Worm (Caenorhabditis elegans) whole organism, young adult: ENCODE data around the gene Y50D4B.1.
A peak's percentile ranks its signal among the peaks of the same experiment; 100 is the strongest.

ENCODE experiments used
- B0019.2 ChIP-seq: fragments of 200-800 bp; sonication (Bioruptor generic); conservative IDR thresholded peaks from 2 replicates; pipeline ENCODE4 v1.3.6; 2022; ENCODE audit warnings: missing genetic modification reagents, missing genetic modification characterization, missing compliant biosample characterization
- B0035.1 ChIP-seq: sonication (generic microtip); optimal IDR thresholded peaks from 2 replicates; lab custom pipeline; 2016; ENCODE audit warnings: missing genetic modification characterization, mild to moderate bottlenecking, missing compliant biosample characterization, missing genotype, missing genetic modification reagents
- C06A6.2 ChIP-seq: fragments of 200-800 bp; sonication (Bioruptor generic); conservative IDR thresholded peaks from 2 replicates; pipeline ENCODE4 v1.3.6; 2022; ENCODE audit warnings: missing genetic modification characterization, missing compliant biosample characterization
- F22D6.2 ChIP-seq: sonication (generic microtip); optimal IDR thresholded peaks from 2 replicates; lab custom pipeline; 2016; ENCODE audit warnings: mild to moderate bottlenecking, missing genetic modification characterization, missing compliant biosample characterization
- F33H1.4 ChIP-seq: fragments of 200-800 bp; sonication (Bioruptor generic); IDR thresholded peaks from 2 replicates; pipeline ENCODE4 v1.3.6; 2022; ENCODE audit warnings: missing genetic modification reagents, missing genetic modification characterization, missing compliant biosample characterization
- F52B5.7 ChIP-seq: sonication (generic microtip); optimal IDR thresholded peaks from 2 replicates; lab custom pipeline; 2016; ENCODE audit warnings: mild to moderate bottlenecking, missing genetic modification characterization, missing compliant biosample characterization
- F55B11.4 ChIP-seq: sonication (generic microtip); optimal IDR thresholded peaks from 2 replicates; lab custom pipeline; 2016; ENCODE audit warnings: missing compliant biosample characterization, missing genetic modification characterization, borderline replicate concordance; ENCODE audit not compliant: insufficient read depth
- K12H6.12 ChIP-seq: fragments of 200-800 bp; sonication (Bioruptor generic); optimal IDR thresholded peaks from 2 replicates; lab custom pipeline; 2018; ENCODE audit warnings: mild to moderate bottlenecking, missing genetic modification characterization, missing compliant biosample characterization
- Y56A3A.18 ChIP-seq: fragments of 200-800 bp; sonication (Bioruptor generic); IDR thresholded peaks from 2 replicates; pipeline ENCODE4 v1.3.6; 2022; ENCODE audit warnings: missing genetic modification reagents, missing genetic modification characterization, missing compliant biosample characterization
- ZK185.1 ChIP-seq: sonication (generic microtip); optimal IDR thresholded peaks from 2 replicates; lab custom pipeline; 2016; ENCODE audit warnings: mild to moderate bottlenecking, missing genetic modification characterization, missing compliant biosample characterization; ENCODE audit not compliant: poor library complexity, severe bottlenecking
- aptf-2 ChIP-seq: fragments of 200-800 bp; sonication (Bioruptor generic); conservative IDR thresholded peaks from 2 replicates; pipeline ENCODE4 v1.3.6; 2022; ENCODE audit warnings: missing genetic modification reagents, missing genetic modification characterization, missing compliant biosample characterization
- ceh-100 ChIP-seq: fragments of 200-800 bp; sonication (Bioruptor generic); IDR thresholded peaks from 2 replicates; pipeline ENCODE4 v1.3.6; 2022; ENCODE audit warnings: missing genetic modification reagents, missing genetic modification characterization, missing compliant biosample characterization
- ceh-58 ChIP-seq: fragments of 200-800 bp; sonication (Bioruptor generic); IDR thresholded peaks from 2 replicates; pipeline ENCODE4 v1.3.6; 2022; ENCODE audit warnings: missing genetic modification characterization, missing compliant biosample characterization
- ceh-91 ChIP-seq: fragments of 200-800 bp; sonication (Bioruptor generic); IDR thresholded peaks from 2 replicates; pipeline ENCODE4 v1.3.6; 2022; ENCODE audit warnings: missing genetic modification reagents, missing genetic modification characterization, missing compliant biosample characterization
- dox-1 ChIP-seq: fragments of 200-800 bp; sonication (Bioruptor generic); IDR thresholded peaks from 2 replicates; pipeline ENCODE4 v1.3.6; 2022; ENCODE audit warnings: missing genetic modification reagents, missing genetic modification characterization, missing compliant biosample characterization
- efl-1 ChIP-seq: fragments of 150-350 bp; optimal IDR thresholded peaks from 2 replicates; lab custom pipeline; 2014; ENCODE audit warnings: missing biosample characterization, missing genetic modification reagents, missing genetic modification characterization
- egl-44 ChIP-seq: fragments of 200-800 bp; sonication (Bioruptor generic); IDR thresholded peaks from 2 replicates; pipeline ENCODE4 v1.3.6; 2022; ENCODE audit warnings: missing genetic modification reagents, missing genetic modification characterization, missing compliant biosample characterization
- gei-17 ChIP-seq: fragments of 200-800 bp; sonication (Bioruptor generic); optimal IDR thresholded peaks from 2 replicates; lab custom pipeline; 2018; ENCODE audit warnings: mild to moderate bottlenecking, missing genetic modification characterization, missing compliant biosample characterization
- hmg-1.2 ChIP-seq: fragments of 200-800 bp; sonication (Bioruptor generic); IDR thresholded peaks from 2 replicates; pipeline ENCODE4 v1.3.6; 2022; ENCODE audit warnings: missing genetic modification reagents, missing genetic modification characterization, missing compliant biosample characterization
- lin-54 ChIP-seq: fragments of 200-800 bp; sonication (Bioruptor generic); optimal IDR thresholded peaks from 2 replicates; lab custom pipeline; 2018; ENCODE audit warnings: mild to moderate bottlenecking, missing genetic modification characterization, missing compliant biosample characterization
- madf-3 ChIP-seq: fragments of 200-800 bp; sonication (Bioruptor generic); IDR thresholded peaks from 2 replicates; pipeline ENCODE4 v1.3.6; 2022; ENCODE audit warnings: missing genetic modification reagents, missing genetic modification characterization, missing compliant biosample characterization
- mes-4 ChIP-seq: sonication (generic microtip); optimal IDR thresholded peaks from 2 replicates; lab custom pipeline; 2016; ENCODE audit warnings: missing genotype, missing genetic modification characterization, missing compliant biosample characterization
- mxl-1 ChIP-seq: sonication (generic microtip); optimal IDR thresholded peaks from 2 replicates; lab custom pipeline; 2016; ENCODE audit warnings: missing genetic modification characterization, missing compliant biosample characterization
- nhr-179 ChIP-seq: sonication (generic microtip); optimal IDR thresholded peaks from 2 replicates; lab custom pipeline; 2016; ENCODE audit warnings: mild to moderate bottlenecking, missing genetic modification characterization, missing compliant biosample characterization
- pbrm-1 ChIP-seq: fragments of 200-800 bp; sonication (Bioruptor generic); IDR thresholded peaks from 2 replicates; pipeline ENCODE4 v1.3.6; 2022; ENCODE audit warnings: missing genetic modification reagents, missing genetic modification characterization, missing compliant biosample characterization
- pha-4 ChIP-seq: fragments of 150-350 bp; sonication (generic microtip); optimal IDR thresholded peaks from 2 replicates; lab custom pipeline; 2014; ENCODE audit warnings: missing biosample characterization, missing genetic modification reagents, missing genetic modification characterization
- rcor-1 ChIP-seq: fragments of 200-800 bp; sonication (Bioruptor generic); IDR thresholded peaks from 2 replicates; pipeline ENCODE4 v1.3.6; 2022; ENCODE audit warnings: missing genetic modification reagents, missing genetic modification characterization, missing compliant biosample characterization
- sea-2 ChIP-seq: fragments of 200-800 bp; sonication (Bioruptor generic); IDR thresholded peaks from 2 replicates; pipeline ENCODE4 v1.3.6; 2022; ENCODE audit warnings: missing genetic modification characterization, missing compliant biosample characterization
- somi-1 ChIP-seq: fragments of 200-800 bp; sonication (Bioruptor generic); optimal IDR thresholded peaks from 2 replicates; lab custom pipeline; 2018; ENCODE audit warnings: mild to moderate bottlenecking, missing genetic modification characterization, missing compliant biosample characterization
- unc-130 ChIP-seq: sonication (generic microtip); optimal IDR thresholded peaks from 2 replicates; lab custom pipeline; 2016; ENCODE audit warnings: missing genetic modification reagents, missing genetic modification characterization, missing compliant biosample characterization
- unc-62 ChIP-seq: fragments of 150-350 bp; optimal IDR thresholded peaks from 2 replicates; lab custom pipeline; 2014; ENCODE audit warnings: missing biosample characterization, missing genetic modification reagents, missing genetic modification characterization
- zfh-2 ChIP-seq: fragments of 200-800 bp; sonication (Bioruptor generic); conservative IDR thresholded peaks from 2 replicates; pipeline ENCODE4 v1.3.6; 2022; ENCODE audit warnings: missing genetic modification reagents, missing genetic modification characterization, missing compliant biosample characterization
- zim-3 ChIP-seq: sonication (generic microtip); optimal IDR thresholded peaks from 2 replicates; lab custom pipeline; 2017; ENCODE audit warnings: mild to moderate bottlenecking, missing genetic modification characterization, moderate library complexity, missing compliant biosample characterization

Gene Y50D4B.1

DNA sequence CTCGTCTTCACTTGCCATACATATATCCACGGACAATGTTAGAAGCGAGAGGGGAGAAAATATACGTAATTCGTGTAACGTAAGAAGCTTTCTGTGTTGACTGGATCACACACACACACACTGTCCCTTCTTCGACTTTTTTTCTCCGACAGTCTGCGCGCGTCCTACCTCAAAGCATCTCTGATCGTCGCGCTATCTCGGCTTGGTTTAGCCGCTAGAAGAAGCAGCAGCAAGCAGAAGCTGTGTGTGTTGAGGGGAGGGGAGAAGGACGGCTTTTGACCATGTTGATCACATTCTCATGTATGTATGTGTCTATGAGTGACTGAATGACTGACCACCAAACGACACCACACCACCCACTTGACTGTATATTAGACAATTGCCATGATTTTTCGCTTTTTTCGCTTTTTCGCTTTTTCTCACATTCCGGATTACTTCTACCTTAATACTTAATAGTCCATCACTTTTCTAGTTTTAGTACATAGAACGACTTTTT, 51.5 kb downstream of the Y50D4B.1 start, which contains the start of gene T21H3.5:
Gene T21H3.5 (minus strand): TSS at position 98 of the 496 bp plus-strand sequence.
- TF ChIP-seq gei-17 = no peak
- no peak for TF ChIP-seq sea-2 (GFP tag; lab: Robert Waterston, UW)
- 0 out of 2 replicates have a peak, but pooled peaks have one; percentile 22 for TF ChIP-seq zfh-2 (GFP tag; lab: Robert Waterston, UW)
- no peak for TF ChIP-seq ceh-100 (GFP tag; lab: Robert Waterston, UW)
- no peak for TF ChIP-seq mxl-1 (tag; lab: Kevin White, UChicago)
- TF ChIP-seq pbrm-1 (GFP tag; lab: Robert Waterston, UW) = no peak
- TF ChIP-seq F22D6.2 (tag; lab: Kevin White, UChicago) = no peak
- TF ChIP-seq F52B5.7 (tag; lab: Kevin White, UChicago) = no peak
- TF ChIP-seq efl-1 = no peak

DNA sequence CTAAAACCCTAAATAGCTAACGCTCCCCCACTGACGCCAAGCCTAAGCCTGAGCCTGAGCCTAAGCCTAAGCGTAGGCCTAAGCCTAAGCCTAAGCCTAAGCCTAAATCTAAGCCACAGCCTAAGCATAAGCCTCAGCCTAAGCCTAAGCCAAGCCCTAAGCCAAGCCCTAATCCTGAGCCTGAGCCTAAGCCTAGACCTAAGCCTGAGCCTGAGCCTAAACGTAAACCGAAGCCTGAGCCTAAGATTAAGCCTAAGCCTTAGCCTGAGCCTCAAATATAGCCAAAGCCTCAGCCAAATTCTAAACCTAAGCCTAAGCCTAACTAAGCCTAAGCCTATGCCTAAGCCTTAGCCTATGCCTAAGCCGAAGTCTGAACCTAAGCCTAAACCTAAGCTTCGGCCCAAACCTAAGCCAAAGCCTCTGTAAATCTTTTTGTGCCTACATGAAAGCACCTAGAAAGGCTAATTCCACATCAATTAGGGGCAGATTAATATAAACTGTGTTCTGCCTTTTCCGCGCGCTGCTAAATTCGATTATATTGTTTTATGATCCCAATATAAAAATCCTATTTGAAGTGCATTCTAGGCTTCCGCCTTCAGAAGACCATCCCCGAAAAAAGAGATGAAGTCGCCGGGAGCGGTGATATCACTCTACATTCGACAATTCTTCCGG, 52.5 kb downstream of the Y50D4B.1 start, which contains the start of gene ptr-16:
Gene ptr-16 (plus strand): TSS at position 622 of the 672 bp plus-strand sequence.
- TF ChIP-seq unc-62 (GFP tag; lab: Kevin White, UChicago) (no peak), aptf-2 (GFP tag; lab: Robert Waterston, UW) (no peak), mes-4 (tag; lab: Kevin White, UChicago) (no peak), C06A6.2 (GFP tag; lab: Robert Waterston, UW) (no peak), hmg-1.2 (GFP tag; lab: Robert Waterston, UW) (no peak), dox-1 (no peak), ceh-58 (GFP tag; lab: Robert Waterston, UW) (no peak), pha-4 (tag; lab: Kevin White, UChicago) (no peak), ceh-91 (GFP tag; lab: Robert Waterston, UW) (no peak), somi-1 (GFP tag; lab: Kevin White, UChicago) (no peak), rcor-1 (GFP tag; lab: Robert Waterston, UW) (no peak), ZK185.1 (tag; lab: Kevin White, UChicago) (no peak), unc-130 (no peak), B0019.2 (GFP tag; lab: Robert Waterston, UW) (no peak), egl-44 (GFP tag; lab: Robert Waterston, UW) (no peak), F33H1.4 (GFP tag; lab: Robert Waterston, UW) (no peak)
- TF ChIP-seq, all 124 proteins: peak for 0

DNA sequence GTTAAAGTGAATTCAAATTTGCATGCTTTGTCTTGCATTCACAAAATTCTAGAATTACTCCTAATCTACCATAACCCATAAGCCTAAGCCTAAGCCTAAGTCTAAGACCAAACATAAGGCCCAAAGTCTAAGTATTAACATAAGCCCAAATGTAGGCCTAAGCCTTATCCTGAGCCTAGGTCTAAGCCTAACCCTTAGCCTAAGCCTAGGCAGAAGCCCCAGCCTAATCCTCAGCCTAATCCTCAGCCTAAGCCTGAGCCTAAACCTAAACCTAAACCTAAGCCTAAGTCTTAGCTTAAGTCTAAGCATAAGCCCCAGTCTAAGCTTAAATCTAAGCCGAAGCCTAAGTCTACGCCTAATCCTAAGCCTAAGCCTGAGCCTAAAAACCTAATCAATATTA, 57.8 kb downstream of the Y50D4B.1 start:
- TF ChIP-seq Y56A3A.18 (GFP tag; lab: Robert Waterston, UW) (no peak), lin-54 (GFP tag; lab: Kevin White, UChicago) (no peak), zim-3 (tag; lab: Kevin White, UChicago) (no peak), madf-3 (GFP tag; lab: Robert Waterston, UW) (0 out of 2 replicates have a peak, but pooled peaks have one; percentile 52), B0035.1 (tag; lab: Kevin White, UChicago) (no peak), nhr-179 (no peak), F55B11.4 (tag; lab: Kevin White, UChicago) (no peak), zfh-2 (GFP tag; lab: Robert Waterston, UW) (no peak), K12H6.12 (tag; lab: Kevin White, UChicago) (no peak)
